Fruit fly (Drosophila melanogaster): Measurements from ENCODE around the gene CG9886.

The CG9886 gene

dm6 chr2L:2449665-2450064 is 29.0 kb downstream of the CG9886 start:
- TF ChIP-seq Hnf4 (GFP tag; optimal IDR thresholded peaks at IDR 0.05) (no peak), rgr (GFP tag; optimal IDR thresholded peaks at IDR 0.05) (no peak), woc (GFP tag; optimal IDR thresholded peaks at IDR 0.05) (no peak), Hr78 (GFP tag; optimal IDR thresholded peaks at IDR 0.05) (no peak)

- TF ChIP-seq Dif (GFP tag; optimal IDR thresholded peaks at IDR 0.05; ENCODE audit: partially characterized antibody) (peak; percentile 77), br (GFP tag; optimal IDR thresholded peaks at IDR 0.05) (no peak), Hr83 (GFP tag; optimal IDR thresholded peaks at IDR 0.05; ENCODE audit: poor library complexity, severe bottlenecking) (no peak), sage (GFP tag; optimal IDR thresholded peaks at IDR 0.05) (no peak), dsf (GFP tag; optimal IDR thresholded peaks at IDR 0.05; ENCODE audit: borderline replicate concordance) (no peak), dl (GFP tag; optimal IDR thresholded peaks at IDR 0.05; ENCODE audit: insufficient read depth in 1 of 2, partially characterized antibody in 2 of 2) (peak; percentile 36 to 75), Vsx2 (GFP tag; optimal IDR thresholded peaks at IDR 0.05; ENCODE audit: partially characterized antibody) (peak; percentile 3)
These were observed 30.2 kb downstream of the CG9886 start for dm6 chr2L:2450723-2451379.

- TF ChIP-seq GATAd (GFP tag; optimal IDR thresholded peaks at IDR 0.05): no peak
- no peak for TF ChIP-seq fru (GFP tag; optimal IDR thresholded peaks at IDR 0.05)
- no peak for TF ChIP-seq dsf (GFP tag; optimal IDR thresholded peaks at IDR 0.05; ENCODE audit: borderline replicate concordance)
- no peak for TF ChIP-seq jim (GFP tag; optimal IDR thresholded peaks at IDR 0.05)
- no peak for TF ChIP-seq Mio (GFP tag; optimal IDR thresholded peaks at IDR 0.05)
- no peak for TF ChIP-seq br (GFP tag; optimal IDR thresholded peaks at IDR 0.05)
- TF ChIP-seq sage (GFP tag; optimal IDR thresholded peaks at IDR 0.05): no peak
These were observed 33.2 kb downstream of the CG9886 start for dm6 chr2L:2453818-2454217.

dm6 chr2L:2454644-2455043 is 34.0 kb downstream of the CG9886 start:
- TF ChIP-seq dsf (GFP tag; optimal IDR thresholded peaks at IDR 0.05; ENCODE audit: borderline replicate concordance) (no peak), dl (GFP tag; optimal IDR thresholded peaks at IDR 0.05; ENCODE audit: insufficient read depth in 1 of 2, partially characterized antibody in 2 of 2) (peak in 1 of 2 experiments; percentile 47)

dm6 chr2L:2456516-2457392 is 36.1 kb downstream of the CG9886 start:
- no peak for TF ChIP-seq Vsx2 (GFP tag; optimal IDR thresholded peaks at IDR 0.05; ENCODE audit: partially characterized antibody)

dm6 chr2L:2459238-2459637 is 38.6 kb downstream of the CG9886 start:
- no peak for TF ChIP-seq CG9705 (GFP tag; optimal IDR thresholded peaks at IDR 0.05)
- TF ChIP-seq dl (GFP tag; optimal IDR thresholded peaks at IDR 0.05; ENCODE audit: insufficient read depth in 1 of 2, partially characterized antibody in 2 of 2): no peak

- TF ChIP-seq rgr (GFP tag; optimal IDR thresholded peaks at IDR 0.05) (no peak), dl (GFP tag; optimal IDR thresholded peaks at IDR 0.05; ENCODE audit: insufficient read depth in 1 of 2, partially characterized antibody in 2 of 2) (no peak), foxo (GFP tag; optimal IDR thresholded peaks at IDR 0.05) (peak in 1 of 2 experiments; percentile 20), Dif (GFP tag; optimal IDR thresholded peaks at IDR 0.05; ENCODE audit: partially characterized antibody) (no peak), ey (GFP tag; optimal IDR thresholded peaks at IDR 0.05) (peak; percentile 6), fru (GFP tag; optimal IDR thresholded peaks at IDR 0.05) (peak; percentile 1), woc (GFP tag; optimal IDR thresholded peaks at IDR 0.05) (no peak), N (GFP tag; optimal IDR thresholded peaks at IDR 0.05) (no peak)
These were observed 40.8 kb downstream of the CG9886 start for dm6 chr2L:2461322-2461999.

All from whole organism, wandering third instar larva.